Worm (Caenorhabditis elegans): Measurements from ENCODE around the gene T24H10.5.

Gene T24H10.5

ce11 chrII:9100798-9101197 is at the start of gene T24H10.5:
T24H10.5 (plus strand) TSS chrII:9101098.
- TF ChIP-seq snpc-4 (tag; optimal IDR thresholded peaks at IDR 0.05): no peak
- no peak for TF ChIP-seq hlh-1 (tag; optimal IDR thresholded peaks at IDR 0.05)
- TF ChIP-seq nhr-2 (tag; optimal IDR thresholded peaks at IDR 0.05): no peak
- TF ChIP-seq ceh-83 (GFP tag; optimal IDR thresholded peaks at IDR 0.05): no peak
- no peak for TF ChIP-seq mls-2 (tag; optimal IDR thresholded peaks at IDR 0.05)
- TF ChIP-seq blmp-1 (tag; optimal IDR thresholded peaks at IDR 0.05): no peak
- TF ChIP-seq ztf-11 (tag; optimal IDR thresholded peaks at IDR 0.05): no peak
- TF ChIP-seq pha-4 (tag; optimal IDR thresholded peaks at IDR 0.05): no peak
- no peak for TF ChIP-seq unc-39 (tag; optimal IDR thresholded peaks at IDR 0.05)
- TF ChIP-seq ceh-43 (GFP tag; optimal IDR thresholded peaks at IDR 0.05): no peak
- TF ChIP-seq mab-5 (tag; optimal IDR thresholded peaks at IDR 0.05): no peak
- TF ChIP-seq flh-1 (GFP tag; optimal IDR thresholded peaks at IDR 0.05): no peak
- no peak for TF ChIP-seq lin-32 (GFP tag; optimal IDR thresholded peaks at IDR 0.05)
- no peak for TF ChIP-seq ham-2 (GFP tag; optimal IDR thresholded peaks at IDR 0.05)
- TF ChIP-seq nhr-76 (tag; optimal IDR thresholded peaks at IDR 0.05): no peak
- no peak for TF ChIP-seq unc-120 (tag; optimal IDR thresholded peaks at IDR 0.05; ENCODE audit: poor library complexity, severe bottlenecking)
- no peak for TF ChIP-seq sptf-1 (tag; optimal IDR thresholded peaks at IDR 0.05)
- no peak for TF ChIP-seq cnd-1 (tag; optimal IDR thresholded peaks at IDR 0.05)

ce11 chrII:9053564-9053963 is 47.3 kb upstream of the T24H10.5 start, which contains the start of gene T24B8.7:
T24B8.7 (minus strand) TSS chrII:9053664.
- TF ChIP-seq nhr-12 (tag; optimal IDR thresholded peaks at IDR 0.05) (no peak), cnd-1 (tag; optimal IDR thresholded peaks at IDR 0.05) (no peak), lsy-2 (tag; optimal IDR thresholded peaks at IDR 0.05) (no peak), ztf-11 (tag; optimal IDR thresholded peaks at IDR 0.05) (no peak)

- no peak for TF ChIP-seq bed-3 (GFP tag; optimal IDR thresholded peaks at IDR 0.05)
- TF ChIP-seq unc-62 (GFP tag; optimal IDR thresholded peaks at IDR 0.05): no peak
- TF ChIP-seq lin-32 (GFP tag; optimal IDR thresholded peaks at IDR 0.05): no peak
- TF ChIP-seq sem-2 (GFP tag; optimal IDR thresholded peaks at IDR 0.05): no peak
- TF ChIP-seq mab-5 (tag; optimal IDR thresholded peaks at IDR 0.05): no peak
- TF ChIP-seq ceh-39 (tag; optimal IDR thresholded peaks at IDR 0.05): peak; percentile 67
- TF ChIP-seq M03D4.4 (tag; optimal IDR thresholded peaks at IDR 0.05): peak; percentile 53
- TF ChIP-seq snpc-4 (tag; optimal IDR thresholded peaks at IDR 0.05): no peak
- no peak for TF ChIP-seq nhr-2 (tag; optimal IDR thresholded peaks at IDR 0.05)
- TF ChIP-seq pha-4 (tag; optimal IDR thresholded peaks at IDR 0.05): peak; percentile 47
- TF ChIP-seq ceh-83 (GFP tag; optimal IDR thresholded peaks at IDR 0.05): no peak
- no peak for TF ChIP-seq blmp-1 (tag; optimal IDR thresholded peaks at IDR 0.05)
- TF ChIP-seq nhr-237 (tag; optimal IDR thresholded peaks at IDR 0.05): no peak
- TF ChIP-seq nhr-12 (tag; optimal IDR thresholded peaks at IDR 0.05): no peak
- TF ChIP-seq flh-1 (GFP tag; optimal IDR thresholded peaks at IDR 0.05): no peak
- TF ChIP-seq unc-120 (tag; optimal IDR thresholded peaks at IDR 0.05; ENCODE audit: poor library complexity, severe bottlenecking): no peak
- peak; percentile 65 for TF ChIP-seq drap-1 (GFP tag; optimal IDR thresholded peaks at IDR 0.05)
- no peak for TF ChIP-seq ztf-11 (tag; optimal IDR thresholded peaks at IDR 0.05)
- no peak for TF ChIP-seq nhr-28 (tag; optimal IDR thresholded peaks at IDR 0.05)
- no peak for TF ChIP-seq elt-1 (tag; optimal IDR thresholded peaks at IDR 0.05; ENCODE audit: borderline replicate concordance, insufficient read depth)
- TF ChIP-seq tbx-8 (GFP tag; optimal IDR thresholded peaks at IDR 0.05): peak; percentile 7
- TF ChIP-seq hlh-1 (tag; optimal IDR thresholded peaks at IDR 0.05): peak; percentile 69
- TF ChIP-seq lsy-2 (tag; optimal IDR thresholded peaks at IDR 0.05): no peak
- peak; percentile 34 for TF ChIP-seq ham-2 (GFP tag; optimal IDR thresholded peaks at IDR 0.05)
- peak; percentile 36 for TF ChIP-seq mls-2 (tag; optimal IDR thresholded peaks at IDR 0.05)
- no peak for TF ChIP-seq cnd-1 (tag; optimal IDR thresholded peaks at IDR 0.05)
- no peak for TF ChIP-seq nhr-76 (tag; optimal IDR thresholded peaks at IDR 0.05)
- peak; percentile 85 for TF ChIP-seq lin-13 (tag; optimal IDR thresholded peaks at IDR 0.05)
- peak; percentile 94 for TF ChIP-seq mep-1 (tag; optimal IDR thresholded peaks at IDR 0.05)
- no peak for TF ChIP-seq elt-3 (tag; optimal IDR thresholded peaks at IDR 0.05)
- no peak for TF ChIP-seq unc-39 (tag; optimal IDR thresholded peaks at IDR 0.05)
- TF ChIP-seq sptf-1 (tag; optimal IDR thresholded peaks at IDR 0.05): peak; percentile 66
- TF ChIP-seq ces-1 (GFP tag; optimal IDR thresholded peaks at IDR 0.05): peak; percentile 94
These were observed 46.3 kb upstream of the T24H10.5 start, which contains the start of gene chmp-7 for ce11 chrII:9054604-9055003. chmp-7 (plus strand) TSS chrII:9054972.
